Worm (Caenorhabditis elegans) whole organism, L1 larva: ENCODE results near the gene Y53F4B.17.
"Not testable (repeated sequence)": the region's sequence is repeated elsewhere in the genome, so short reads cannot be mapped to it uniquely, and the experiment has no call there.

ENCODE experiments used
- ama-1 ChIP-seq: fragments of 150-350 bp; optimal IDR thresholded peaks from 2 replicates; lab custom pipeline; 2014
- ceh-8 ChIP-seq: fragments of 200-800 bp; sonication (Bioruptor generic); optimal IDR thresholded peaks from 2 replicates; lab custom pipeline; 2018; ENCODE audit warnings: mild to moderate bottlenecking, missing genetic modification characterization, moderate library complexity, missing compliant biosample characterization
- ceh-88 ChIP-seq: fragments of 200-800 bp; sonication (Bioruptor generic); IDR thresholded peaks from 2 replicates; pipeline ENCODE4 v1.3.6; 2022; ENCODE audit warnings: missing genetic modification characterization, missing compliant biosample characterization
- dpl-1 ChIP-seq, 3 experiments: fragments of 150-350 bp in 2 of 3; sonication (generic microtip) in 1 of 3; optimal IDR thresholded peaks; 2 replicates each; lab custom pipeline; 2014 to 2017; ENCODE audit warnings: missing biosample characterization in 3 of 3, missing genetic modification characterization in 3 of 3, missing genetic modification reagents in 3 of 3
- dsc-1 ChIP-seq: sonication (generic microtip); optimal IDR thresholded peaks from 2 replicates; lab custom pipeline; 2016; ENCODE audit warnings: mild to moderate bottlenecking, missing genetic modification characterization, missing compliant biosample characterization
- efl-1 ChIP-seq, 4 experiments: fragments of 150-350 bp; optimal IDR thresholded peaks in 3 of 4; peaks in 1 of 4; 1 replicate in 1 of 4; 2 replicates in 3 of 4; lab custom pipeline; 2014; ENCODE audit warnings: missing biosample characterization in 2 of 4, missing genetic modification characterization in 2 of 4, missing genetic modification reagents in 2 of 4
- egl-27 ChIP-seq, 2 experiments: fragments of 150-350 bp in 1 of 2; sonication (generic microtip); optimal IDR thresholded peaks; 3 replicates each; lab custom pipeline; 2017 to 2018; ENCODE audit warnings: missing biosample characterization in 2 of 2, missing genetic modification characterization in 2 of 2, missing genetic modification reagents in 2 of 2
- ets-5 ChIP-seq: fragments of 200-800 bp; sonication (Bioruptor generic); IDR thresholded peaks from 2 replicates; pipeline ENCODE4 v1.3.6; 2022; ENCODE audit warnings: missing genetic modification characterization, missing compliant biosample characterization
- fkh-8 ChIP-seq: sonication (generic microtip); optimal IDR thresholded peaks from 2 replicates; lab custom pipeline; 2016; ENCODE audit warnings: mild to moderate bottlenecking, missing genetic modification characterization, missing compliant biosample characterization
- hlh-17 ChIP-seq: fragments of 200-800 bp; sonication (Bioruptor generic); optimal IDR thresholded peaks from 2 replicates; lab custom pipeline; 2018; ENCODE audit warnings: missing genetic modification characterization, mild to moderate bottlenecking, missing compliant biosample characterization, moderate library complexity, borderline replicate concordance
- isw-1 ChIP-seq: fragments of 200-800 bp; sonication (Bioruptor generic); IDR thresholded peaks from 2 replicates; pipeline ENCODE4 v1.3.6; 2022; ENCODE audit warnings: missing genetic modification characterization, missing compliant biosample characterization
- lin-14 ChIP-seq: fragments of 200-800 bp; sonication (Bioruptor generic); optimal IDR thresholded peaks from 2 replicates; lab custom pipeline; 2018; ENCODE audit warnings: mild to moderate bottlenecking, missing genetic modification characterization, moderate library complexity, missing compliant biosample characterization
- lsy-2 ChIP-seq, 2 experiments: fragments of 150-350 bp; optimal IDR thresholded peaks; 2 replicates each; lab custom pipeline; 2014; ENCODE audit warnings: missing biosample characterization in 2 of 2, missing genetic modification characterization in 2 of 2
- mab-9 ChIP-seq: fragments of 200-800 bp; sonication (Bioruptor generic); IDR thresholded peaks from 2 replicates; pipeline ENCODE4 v1.3.6; 2022; ENCODE audit warnings: missing genetic modification reagents, missing genetic modification characterization, missing compliant biosample characterization
- nhr-19 ChIP-seq: fragments of 200-800 bp; sonication (Bioruptor generic); conservative IDR thresholded peaks from 2 replicates; pipeline ENCODE4 v1.3.6; 2022; ENCODE audit warnings: missing genetic modification characterization, missing compliant biosample characterization
- nhr-47 ChIP-seq: sonication (generic microtip); optimal IDR thresholded peaks from 2 replicates; lab custom pipeline; 2016; ENCODE audit warnings: mild to moderate bottlenecking, missing genetic modification characterization, moderate library complexity, missing compliant biosample characterization
- nhr-71 ChIP-seq: sonication (generic microtip); optimal IDR thresholded peaks from 2 replicates; lab custom pipeline; 2016; ENCODE audit warnings: mild to moderate bottlenecking, missing genetic modification characterization, moderate library complexity, missing compliant biosample characterization
- nhr-84 ChIP-seq: sonication (generic microtip); optimal IDR thresholded peaks from 2 replicates; lab custom pipeline; 2017; ENCODE audit warnings: missing biosample characterization, missing genetic modification characterization
- nhr-85 ChIP-seq: sonication (generic microtip); peaks from one replicate; lab custom pipeline; 2016; ENCODE audit warnings: missing genetic modification characterization, inconsistent platforms, missing compliant biosample characterization
- skn-1 ChIP-seq: fragments of 150-350 bp; optimal IDR thresholded peaks from 2 replicates; lab custom pipeline; 2014; ENCODE audit warnings: missing biosample characterization, missing genetic modification characterization
- snu-23 ChIP-seq: sonication (generic microtip); optimal IDR thresholded peaks from 2 replicates; lab custom pipeline; 2016; ENCODE audit warnings: missing genetic modification characterization, missing compliant biosample characterization
- swsn-7 ChIP-seq: sonication (generic microtip); optimal IDR thresholded peaks from 2 replicates; lab custom pipeline; 2016; ENCODE audit warnings: missing genetic modification characterization, missing compliant biosample characterization
- tbx-2 ChIP-seq: sonication (generic microtip); optimal IDR thresholded peaks from 2 replicates; lab custom pipeline; 2016; ENCODE audit warnings: missing genetic modification characterization, missing compliant biosample characterization
- unc-130 ChIP-seq: fragments of 150-350 bp; optimal IDR thresholded peaks from 2 replicates; lab custom pipeline; 2017; ENCODE audit warnings: missing biosample characterization, missing genetic modification characterization, inconsistent platforms
- unc-62 ChIP-seq: fragments of 150-350 bp; optimal IDR thresholded peaks from 2 replicates; lab custom pipeline; 2014; ENCODE audit warnings: missing biosample characterization, missing genetic modification reagents, missing genetic modification characterization
- unc-86 ChIP-seq: sonication (generic microtip); optimal IDR thresholded peaks from 2 replicates; lab custom pipeline; 2016; ENCODE audit warnings: missing genetic modification characterization, missing compliant biosample characterization
- vab-15 ChIP-seq: sonication (generic microtip); optimal IDR thresholded peaks from 2 replicates; lab custom pipeline; 2017; ENCODE audit warnings: missing genotype, mild to moderate bottlenecking, missing genetic modification characterization, missing compliant biosample characterization
- ztf-11 ChIP-seq, 2 experiments: sonication (generic microtip); optimal IDR thresholded peaks; 2 replicates each; lab custom pipeline; 2016 to 2017; ENCODE audit warnings: missing genetic modification characterization in 2 of 2, missing biosample characterization in 1 of 2, missing compliant biosample characterization in 1 of 2
- ztf-4 ChIP-seq: fragments of 150-350 bp; optimal IDR thresholded peaks from 2 replicates; lab custom pipeline; 2014; ENCODE audit warnings: missing biosample characterization, missing genetic modification characterization

The Y53F4B.17 gene

DNA sequence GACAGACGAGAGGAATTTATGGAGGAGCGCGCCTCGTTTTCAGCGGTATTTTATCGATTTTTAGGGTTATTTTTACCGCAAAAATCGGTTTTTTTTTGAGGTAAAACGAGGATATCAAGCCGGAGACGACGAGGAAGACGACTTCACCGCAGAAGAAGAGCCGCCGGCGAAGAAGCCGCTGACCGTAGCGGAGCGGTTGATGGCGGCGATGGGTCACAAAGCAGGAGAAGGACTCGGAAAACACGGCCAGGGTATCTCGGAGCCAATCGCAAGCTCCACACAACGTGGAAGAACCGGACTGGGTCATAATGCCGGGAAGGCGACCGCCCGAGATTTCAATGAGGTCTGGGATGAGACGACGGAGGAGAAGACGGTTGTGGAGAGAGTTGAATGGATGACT, 32.1 kb upstream of the Y53F4B.17 start:
- TF ChIP-seq vab-15 (no peak), lsy-2 (tag; optimal IDR thresholded peaks at IDR 0.05; lab: Kevin White, UChicago) (no peak), dsc-1 (no peak), hlh-17 (GFP tag; lab: Kevin White, UChicago) (no peak), ztf-4 (tag; lab: Kevin White, UChicago) (no peak), lin-14 (GFP tag; lab: Kevin White, UChicago) (no peak), ztf-11 (tag; optimal IDR thresholded peaks at IDR 0.05; lab: Kevin White, UChicago) (no peak), unc-130 (tag; lab: Kevin White, UChicago) (no peak), nhr-84 (no peak)

DNA sequence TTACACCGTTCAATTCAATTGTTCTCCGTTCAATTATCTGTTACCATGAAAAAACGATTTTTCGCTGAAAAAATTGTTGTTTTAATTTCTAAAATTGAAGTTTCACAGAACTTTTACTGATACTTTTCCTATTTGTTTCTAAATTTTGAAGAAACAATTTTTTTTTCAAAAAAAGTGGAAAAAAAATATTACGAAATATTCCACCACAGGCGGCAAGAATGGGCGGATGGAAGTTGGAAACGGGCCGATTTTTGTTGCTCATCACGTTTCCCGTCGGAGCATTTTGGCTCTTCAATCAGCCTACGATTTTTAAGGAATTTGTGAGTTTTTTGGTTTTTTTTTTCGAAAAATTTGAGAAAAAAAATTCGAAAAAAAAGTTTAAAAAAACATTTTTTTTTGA, 20.7 kb upstream of the Y53F4B.17 start, which contains the start of gene Y53F4B.14:
Y53F4B.14 (plus strand) TSS at position 210 of the 400 bp plus-strand sequence.
- TF ChIP-seq skn-1 = peak; percentile 11
- no peak for TF ChIP-seq nhr-71 (tag; lab: Kevin White, UChicago)
- TF ChIP-seq hlh-17 (GFP tag; lab: Kevin White, UChicago) = no peak
- TF ChIP-seq lsy-2 (tag; optimal IDR thresholded peaks at IDR 0.05; lab: Kevin White, UChicago) = peak in 1 of 2 experiments; percentile 7
- TF ChIP-seq, all 84 proteins: peak for 2

DNA sequence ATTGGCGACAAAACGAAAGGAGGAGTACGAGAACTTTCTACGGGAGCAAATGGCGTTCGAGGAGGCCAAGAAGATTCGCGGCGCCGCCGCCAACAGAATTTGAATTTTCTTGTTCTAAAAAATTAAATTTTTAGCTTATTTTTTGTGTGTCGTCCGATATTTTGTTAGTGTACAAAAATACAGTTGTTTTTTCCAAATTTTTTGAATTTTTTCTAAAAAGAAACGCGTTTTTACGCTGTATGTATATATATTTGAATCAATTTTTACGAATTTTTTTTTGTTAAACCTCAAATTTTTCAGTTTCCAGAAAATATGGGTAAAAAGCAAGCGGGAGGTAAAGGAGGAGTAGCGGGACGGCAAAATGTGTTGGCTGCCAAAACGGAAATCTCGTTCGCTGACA, 19.4 kb upstream of the Y53F4B.17 start, which contains the start of gene trip-4:
trip-4 (plus strand) TSS at position 301 of the 400 bp plus-strand sequence.
- TF ChIP-seq efl-1 (optimal IDR thresholded peaks at IDR 0.05; lab: Kevin White, UChicago) = no peak
- peak in 1 of 2 experiments; percentile 36 for TF ChIP-seq efl-1 (GFP tag; optimal IDR thresholded peaks at IDR 0.05 in 1 of 2; lab: Kevin White, UChicago)
- no peak for TF ChIP-seq ceh-88 (GFP tag; lab: Robert Waterston, UW)

DNA sequence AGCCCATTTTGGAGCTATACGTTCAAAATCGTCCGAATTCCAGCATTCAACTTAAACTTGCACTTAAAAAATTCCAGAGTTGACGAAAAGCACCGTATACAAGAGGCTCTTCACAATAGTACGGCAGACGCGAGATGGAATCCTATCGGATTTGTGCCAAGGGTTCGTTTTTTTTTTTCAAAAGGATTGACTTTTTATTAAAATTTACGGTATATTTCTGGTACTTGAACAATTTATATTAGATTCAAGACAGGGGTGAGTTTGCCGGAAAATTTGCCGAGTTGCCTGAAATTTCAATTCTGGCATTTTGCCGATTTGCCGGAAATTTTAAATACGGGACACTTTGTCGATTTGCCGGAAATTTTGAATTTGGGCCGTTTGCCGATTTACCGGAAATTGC, 16.1 kb upstream of the Y53F4B.17 start:
- TF ChIP-seq ceh-8 (GFP tag; lab: Kevin White, UChicago) (no peak), nhr-84 (no peak), ets-5 (GFP tag; lab: Robert Waterston, UW) (no peak), lin-14 (GFP tag; lab: Kevin White, UChicago) (no peak), dpl-1 (GFP tag; optimal IDR thresholded peaks at IDR 0.05; lab: Kevin White, UChicago) (no peak), unc-62 (GFP tag; lab: Kevin White, UChicago) (no peak), nhr-85 (tag; lab: Kevin White, UChicago) (peak; percentile 59), tbx-2 (tag; lab: Kevin White, UChicago) (no peak), egl-27 (tag; optimal IDR thresholded peaks at IDR 0.05; lab: Kevin White, UChicago) (no peak)

DNA sequence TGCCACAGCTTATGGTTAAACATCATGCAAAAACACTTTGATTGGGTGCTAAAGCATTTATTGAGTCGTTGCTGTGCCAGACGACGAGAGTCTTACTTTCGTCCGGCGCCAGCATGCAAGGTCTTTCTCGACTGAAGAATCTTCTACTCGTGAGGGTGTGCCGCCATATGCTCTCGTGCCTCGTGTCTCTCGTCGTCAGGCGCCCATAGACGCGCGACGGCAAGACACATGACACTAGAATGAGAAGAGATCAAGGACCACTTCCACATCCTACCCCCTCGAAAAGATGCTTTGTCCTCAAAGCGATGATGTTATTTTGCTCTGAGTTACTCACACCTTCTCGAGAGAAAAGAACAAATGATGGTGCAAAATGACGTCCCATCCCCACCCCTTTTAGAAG, 15.7 kb upstream of the Y53F4B.17 start:
- TF ChIP-seq ceh-88 (GFP tag; lab: Robert Waterston, UW) (peak; percentile 15; the same call in 1 of the 2 replicates), nhr-71 (tag; lab: Kevin White, UChicago) (peak; percentile 42), lin-14 (GFP tag; lab: Kevin White, UChicago) (peak; percentile 42), efl-1 (optimal IDR thresholded peaks at IDR 0.05; lab: Kevin White, UChicago) (peak in 1 of 2 experiments; percentile 20), isw-1 (GFP tag; lab: Robert Waterston, UW) (peak; percentile 30; the same call in 1 of the 2 replicates), unc-86 (peak; percentile 17), snu-23 (GFP tag; lab: Kevin White, UChicago) (peak; percentile 6), ama-1 (lab: Kevin White, UChicago) (peak; percentile 40), fkh-8 (tag; lab: Kevin White, UChicago) (peak; percentile 10), nhr-19 (peak; percentile 49), nhr-47 (tag; lab: Kevin White, UChicago) (peak; percentile 43)
- not testable (repeated sequence) for TF ChIP-seq efl-1 (GFP tag; optimal IDR thresholded peaks at IDR 0.05 in 1 of 2; lab: Kevin White, UChicago)

DNA sequence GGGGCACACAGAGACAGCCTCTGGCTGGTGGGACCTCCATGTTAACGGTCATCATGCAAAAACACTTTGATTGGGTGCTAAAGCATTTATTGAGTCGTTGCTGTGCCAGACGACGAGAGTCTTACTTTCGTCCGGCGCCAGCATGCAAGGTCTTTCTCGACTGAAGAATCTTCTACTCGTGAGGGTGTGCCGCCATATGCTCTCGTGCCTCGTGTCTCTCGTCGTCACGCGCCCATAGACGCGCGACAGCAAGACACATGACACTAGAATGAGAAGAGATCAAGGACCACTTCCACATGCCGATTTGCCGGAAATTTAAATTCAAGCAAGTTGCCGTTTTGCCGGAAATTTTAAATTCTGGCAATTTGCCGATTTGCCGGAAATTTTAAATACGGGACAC, 14.6 kb upstream of the Y53F4B.17 start:
- peak in 1 of 2 experiments; percentile 30 for TF ChIP-seq efl-1 (optimal IDR thresholded peaks at IDR 0.05; lab: Kevin White, UChicago)
- not testable (repeated sequence) for TF ChIP-seq efl-1 (GFP tag; optimal IDR thresholded peaks at IDR 0.05 in 1 of 2; lab: Kevin White, UChicago)
- TF ChIP-seq ceh-88 (GFP tag; lab: Robert Waterston, UW) = 0 out of 2 replicates have a peak, but pooled peaks have one; percentile 32
- TF ChIP-seq nhr-47 (tag; lab: Kevin White, UChicago) = peak; percentile 35
- TF ChIP-seq nhr-19 = peak; percentile 63
- peak; percentile 20 for TF ChIP-seq unc-86
- TF ChIP-seq nhr-85 (tag; lab: Kevin White, UChicago) = peak; percentile 63
- peak; percentile 62 for TF ChIP-seq nhr-71 (tag; lab: Kevin White, UChicago)
- TF ChIP-seq snu-23 (GFP tag; lab: Kevin White, UChicago) = peak; percentile 25
- TF ChIP-seq isw-1 (GFP tag; lab: Robert Waterston, UW) = peak; percentile 46
- TF ChIP-seq lsy-2 (tag; optimal IDR thresholded peaks at IDR 0.05; lab: Kevin White, UChicago) = peak in 1 of 2 experiments; percentile 2
- TF ChIP-seq swsn-7 (tag; lab: Kevin White, UChicago) = peak; percentile 7
- TF ChIP-seq mab-9 (GFP tag; lab: Robert Waterston, UW) = 0 out of 2 replicates have a peak, but pooled peaks have one; percentile 44
- TF ChIP-seq fkh-8 (tag; lab: Kevin White, UChicago) = peak; percentile 56
